Worm (Caenorhabditis elegans): Measurements from ENCODE around the gene npr-32.

npr-32 gene

DNA sequence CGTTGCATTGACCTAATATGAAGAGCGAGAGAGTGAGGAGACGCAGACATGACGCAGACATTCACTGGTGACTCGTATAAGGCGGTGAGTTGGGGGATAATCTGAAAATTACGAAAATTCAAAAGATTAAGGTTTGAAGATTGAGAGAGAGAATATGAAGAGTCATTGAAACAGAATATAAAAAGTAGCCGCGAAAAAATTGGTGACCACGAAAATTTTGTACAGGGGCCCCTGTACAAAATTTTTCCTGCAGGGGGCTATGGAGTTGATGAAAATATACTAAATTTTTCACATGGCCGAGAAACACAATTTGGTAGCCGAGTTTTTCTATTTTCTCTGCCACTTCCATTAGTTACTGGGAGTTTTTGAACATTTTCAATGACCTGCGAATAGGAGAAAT lies 24.1 kb downstream of the npr-32 start, which contains the start of gene cnnm-1:
Gene cnnm-1 (minus strand): TSS at position 101 of the 400 bp plus-strand sequence.
- TF ChIP-seq ceh-16 (tag; optimal IDR thresholded peaks at IDR 0.05), result no peak
- TF ChIP-seq snpc-4 (tag; optimal IDR thresholded peaks at IDR 0.05), result no peak
- no peak for TF ChIP-seq nhr-67 (tag; optimal IDR thresholded peaks at IDR 0.05)
- no peak for TF ChIP-seq aly-2 (tag; optimal IDR thresholded peaks at IDR 0.05)
- no peak for TF ChIP-seq egl-27 (tag; optimal IDR thresholded peaks at IDR 0.05)
- no peak for TF ChIP-seq daf-12 (tag; optimal IDR thresholded peaks at IDR 0.05)
- TF ChIP-seq lin-15B (tag; optimal IDR thresholded peaks at IDR 0.05), result no peak
- TF ChIP-seq ceh-82 (tag; optimal IDR thresholded peaks at IDR 0.05), result no peak
- TF ChIP-seq hmg-11 (tag; optimal IDR thresholded peaks at IDR 0.05), result no peak
- TF ChIP-seq nhr-237 (tag; optimal IDR thresholded peaks at IDR 0.05), result no peak
- TF ChIP-seq nfya-1 (tag; optimal IDR thresholded peaks at IDR 0.05; ENCODE audit: insufficient read depth), result no peak
- no peak for TF ChIP-seq nhr-43 (tag; optimal IDR thresholded peaks at IDR 0.05; ENCODE audit: poor library complexity, severe bottlenecking)
- TF ChIP-seq elt-1 (tag; optimal IDR thresholded peaks at IDR 0.05), result no peak
- TF ChIP-seq tbx-2 (tag; optimal IDR thresholded peaks at IDR 0.05), result no peak
- TF ChIP-seq egl-5 (tag; optimal IDR thresholded peaks at IDR 0.05), result no peak
- TF ChIP-seq pqm-1 (tag; optimal IDR thresholded peaks at IDR 0.05), result no peak
- TF ChIP-seq nhr-76 (tag; optimal IDR thresholded peaks at IDR 0.05), result no peak
- TF ChIP-seq nhr-77 (tag; optimal IDR thresholded peaks at IDR 0.05), result no peak
- TF ChIP-seq nhr-25 (tag; optimal IDR thresholded peaks at IDR 0.05), result no peak

DNA sequence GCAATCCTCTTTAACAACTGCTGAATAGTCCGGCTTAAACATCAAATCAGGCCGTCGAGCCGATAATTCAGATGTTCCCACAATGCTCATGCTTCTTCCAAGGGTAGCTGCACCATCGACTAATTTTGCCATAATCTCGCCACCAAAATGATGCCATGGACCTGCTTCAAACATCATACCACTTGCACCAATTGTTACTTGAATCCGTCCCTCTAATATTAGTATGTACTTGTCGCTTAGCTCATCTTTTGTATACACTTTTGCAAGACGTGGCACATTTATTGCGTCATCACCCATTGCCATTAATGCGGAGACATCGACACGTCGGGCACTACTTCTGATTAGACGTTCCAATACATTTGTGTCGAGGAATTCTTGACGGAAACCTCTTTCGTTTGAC lies 31.2 kb downstream of the npr-32 start:
- TF ChIP-seq eor-1 (tag; optimal IDR thresholded peaks at IDR 0.05), result no peak
- TF ChIP-seq fos-1 (tag; optimal IDR thresholded peaks at IDR 0.05), result no peak
- TF ChIP-seq snpc-4 (tag; optimal IDR thresholded peaks at IDR 0.05), result no peak
- no peak for TF ChIP-seq egl-5 (tag; optimal IDR thresholded peaks at IDR 0.05)
- TF ChIP-seq ama-1 (optimal IDR thresholded peaks at IDR 0.05), result no peak
- no peak for TF ChIP-seq tbx-2 (tag; optimal IDR thresholded peaks at IDR 0.05)
- TF ChIP-seq nhr-25 (tag; optimal IDR thresholded peaks at IDR 0.05), result no peak
- TF ChIP-seq pha-4 (tag; optimal IDR thresholded peaks at IDR 0.05), result no peak
- TF ChIP-seq pqm-1 (tag; optimal IDR thresholded peaks at IDR 0.05), result no peak
- no peak for TF ChIP-seq jun-1 (tag; optimal IDR thresholded peaks at IDR 0.05)
- TF ChIP-seq ceh-82 (tag; optimal IDR thresholded peaks at IDR 0.05), result no peak
- TF ChIP-seq nhr-77 (tag; optimal IDR thresholded peaks at IDR 0.05), result no peak
- TF ChIP-seq nhr-43 (tag; optimal IDR thresholded peaks at IDR 0.05; ENCODE audit: poor library complexity, severe bottlenecking), result no peak
- no peak for TF ChIP-seq nhr-237 (tag; optimal IDR thresholded peaks at IDR 0.05)
- no peak for TF ChIP-seq nhr-12 (tag; optimal IDR thresholded peaks at IDR 0.05)
- TF ChIP-seq nhr-76 (tag; optimal IDR thresholded peaks at IDR 0.05), result no peak
- TF ChIP-seq R02D3.7 (tag; optimal IDR thresholded peaks at IDR 0.05), result no peak
- no peak for TF ChIP-seq elt-2 (tag; optimal IDR thresholded peaks at IDR 0.05)

- TF ChIP-seq skn-1 (tag; optimal IDR thresholded peaks at IDR 0.05), result no peak
- TF ChIP-seq nhr-11 (tag; optimal IDR thresholded peaks at IDR 0.05), result no peak
- no peak for TF ChIP-seq lin-39 (tag; optimal IDR thresholded peaks at IDR 0.05)
- no peak for TF ChIP-seq nfya-1 (tag; optimal IDR thresholded peaks at IDR 0.05; ENCODE audit: insufficient read depth)
- TF ChIP-seq fos-1 (tag; optimal IDR thresholded peaks at IDR 0.05), result no peak
- no peak for TF ChIP-seq R02D3.7 (tag; optimal IDR thresholded peaks at IDR 0.05)
- TF ChIP-seq egl-5 (tag; optimal IDR thresholded peaks at IDR 0.05), result no peak
- no peak for TF ChIP-seq mml-1 (tag; optimal IDR thresholded peaks at IDR 0.05)
Observed at ce11 chrIV:17193491-17193890, 37.4 kb downstream of the npr-32 start.

DNA sequence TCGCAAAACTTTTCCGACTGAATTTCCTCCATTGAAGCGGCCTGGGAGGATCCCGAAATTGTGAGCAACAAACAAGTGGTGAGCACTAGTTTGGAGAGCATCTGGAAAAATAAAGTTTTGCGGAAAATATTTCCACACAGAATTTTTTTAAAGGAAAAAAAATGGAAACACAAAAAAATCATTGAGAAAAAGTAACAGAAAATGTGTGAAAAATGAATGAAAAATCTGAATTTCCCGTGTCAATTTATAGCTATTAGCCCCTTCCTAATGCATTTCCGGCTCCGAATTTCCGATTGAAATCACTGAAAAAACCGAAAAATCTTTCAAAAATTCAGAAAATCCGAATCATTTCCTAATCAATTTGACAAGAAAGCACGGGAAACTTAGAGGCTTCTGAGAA lies 39.1 kb downstream of the npr-32 start, which contains the start of gene flp-17:
Gene flp-17 (minus strand): TSS at position 101 of the 400 bp plus-strand sequence.
- TF ChIP-seq nhr-76 (tag; optimal IDR thresholded peaks at IDR 0.05) (no peak), elt-2 (tag; optimal IDR thresholded peaks at IDR 0.05) (no peak), elt-1 (tag; optimal IDR thresholded peaks at IDR 0.05) (no peak), fkh-2 (tag; optimal IDR thresholded peaks at IDR 0.05) (no peak), zag-1 (tag; optimal IDR thresholded peaks at IDR 0.05) (no peak), mdl-1 (tag; optimal IDR thresholded peaks at IDR 0.05) (no peak), nhr-11 (tag; optimal IDR thresholded peaks at IDR 0.05) (no peak), nhr-12 (tag; optimal IDR thresholded peaks at IDR 0.05) (no peak), ceh-28 (tag; optimal IDR thresholded peaks at IDR 0.05) (no peak), elt-3 (tag; optimal IDR thresholded peaks at IDR 0.05) (no peak)

Measured in whole organism, L3 larva.